Worm (Caenorhabditis elegans) whole organism, mixed stage, embryonic: ENCODE results near the gene srm-2.

Experiments used
- M03D4.4 ChIP-seq: sonication (generic microtip); optimal IDR thresholded peaks from 2 replicates; lab custom pipeline; 2017; ENCODE audit warnings: mild to moderate bottlenecking, missing genetic modification characterization, missing compliant biosample characterization
- ceh-39 ChIP-seq: fragments of 150-350 bp; optimal IDR thresholded peaks from 2 replicates; lab custom pipeline; 2014; ENCODE audit warnings: missing biosample characterization, missing genetic modification characterization
- drap-1 ChIP-seq: fragments of 200-800 bp; sonication (Bioruptor generic); optimal IDR thresholded peaks from 3 replicates; lab custom pipeline; 2018; ENCODE audit warnings: mild to moderate bottlenecking, missing genetic modification characterization, missing compliant biosample characterization
- elt-3 ChIP-seq: fragments of 150-350 bp; optimal IDR thresholded peaks from 2 replicates; lab custom pipeline; 2014; ENCODE audit warnings: missing biosample characterization, missing genetic modification characterization
- lin-13 ChIP-seq: fragments of 150-350 bp; optimal IDR thresholded peaks from 2 replicates; lab custom pipeline; 2014; ENCODE audit warnings: missing biosample characterization, missing genetic modification characterization
- nhr-2 ChIP-seq: fragments of 150-350 bp; optimal IDR thresholded peaks from 2 replicates; lab custom pipeline; 2014; ENCODE audit warnings: missing biosample characterization, missing genetic modification characterization
- nhr-237 ChIP-seq: fragments of 150-350 bp; optimal IDR thresholded peaks from 2 replicates; lab custom pipeline; 2014; ENCODE audit warnings: missing biosample characterization, missing genetic modification characterization
- pha-4 ChIP-seq: fragments of 150-350 bp; optimal IDR thresholded peaks from 2 replicates; lab custom pipeline; 2018; ENCODE audit warnings: missing biosample characterization, missing genetic modification reagents, missing genetic modification characterization
- snpc-4 ChIP-seq: fragments of 150-350 bp; optimal IDR thresholded peaks from 2 replicates; lab custom pipeline; 2014; ENCODE audit warnings: missing biosample characterization, missing genetic modification characterization
- sptf-1 ChIP-seq: sonication (generic microtip); optimal IDR thresholded peaks from 2 replicates; lab custom pipeline; 2017; ENCODE audit warnings: mild to moderate bottlenecking, missing genetic modification characterization, moderate library complexity, missing compliant biosample characterization
- unc-120 ChIP-seq: sonication (generic microtip); optimal IDR thresholded peaks from 2 replicates; lab custom pipeline; 2017; ENCODE audit warnings: missing genetic modification characterization, missing compliant biosample characterization; ENCODE audit not compliant: poor library complexity, severe bottlenecking
- unc-62 ChIP-seq: fragments of 150-350 bp; optimal IDR thresholded peaks from 2 replicates; lab custom pipeline; 2014; ENCODE audit warnings: missing biosample characterization, missing genetic modification reagents, missing genetic modification characterization
- ztf-11 ChIP-seq: fragments of 150-350 bp; optimal IDR thresholded peaks from 2 replicates; lab custom pipeline; 2014; ENCODE audit warnings: missing biosample characterization, missing genetic modification characterization

DNA sequence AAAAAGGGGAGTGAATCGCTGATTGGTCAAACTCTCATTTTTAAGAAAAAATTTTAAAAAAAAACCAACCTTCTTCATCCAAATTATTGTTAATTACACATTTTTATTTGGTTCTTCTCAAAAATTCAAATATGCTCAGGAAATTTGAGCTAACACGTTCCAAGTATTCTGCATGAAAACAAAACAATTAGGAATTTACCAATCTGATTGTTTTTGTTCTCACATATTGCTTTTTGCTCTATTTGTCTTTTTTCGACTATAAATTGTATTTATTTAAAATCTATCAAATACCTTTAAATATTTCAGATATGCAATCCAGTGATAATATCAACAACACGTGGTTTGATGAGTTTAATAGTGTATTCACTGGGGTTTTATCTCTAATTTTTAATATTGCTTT, 3.8 kb downstream of the srm-2 start, which contains the start of gene srm-1:
- TF ChIP-seq elt-3 (no peak), lin-13 (tag; lab: Kevin White, UChicago) (no peak), drap-1 (GFP tag; lab: Kevin White, UChicago) (no peak), sptf-1 (tag; lab: Kevin White, UChicago) (no peak), M03D4.4 (no peak), unc-62 (GFP tag; lab: Kevin White, UChicago) (no peak), pha-4 (no peak), ztf-11 (tag; lab: Kevin White, UChicago) (no peak), nhr-2 (tag; lab: Kevin White, UChicago) (no peak), unc-120 (tag; lab: Kevin White, UChicago) (no peak), snpc-4 (tag; lab: Kevin White, UChicago) (no peak), nhr-237 (tag; lab: Kevin White, UChicago) (no peak), ceh-39 (no peak)
